Worm (Caenorhabditis elegans): ENCODE results near the gene acr-23.

The acr-23 gene

DNA sequence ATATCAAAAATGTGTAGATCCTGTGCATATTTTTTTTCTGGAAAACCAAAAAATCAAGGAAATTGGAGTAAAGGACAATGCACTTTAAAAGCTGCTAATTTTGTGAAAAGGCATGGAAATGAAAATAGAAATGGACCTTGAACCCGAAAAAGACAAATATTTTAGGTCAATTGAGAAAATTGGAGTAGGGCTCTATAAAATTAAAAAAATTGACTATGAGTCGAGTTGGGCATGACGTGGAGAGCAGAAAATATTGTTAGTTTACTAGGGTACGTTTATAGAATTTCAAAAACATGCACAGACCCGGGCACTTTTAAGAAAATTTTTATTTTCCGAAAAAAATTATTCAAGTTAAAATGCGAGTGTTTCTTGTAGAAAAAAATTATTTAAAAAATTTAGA is at the start of gene acr-23:
Gene acr-23, minus strand, starts transcription at position 101 of the 400 bp plus-strand sequence.
- TF ChIP-seq unc-62 (GFP tag; optimal IDR thresholded peaks at IDR 0.05) = no peak

ce11 chrV:3706893-3707292 is 47.5 kb upstream of the acr-23 start:
- no peak for TF ChIP-seq unc-62 (GFP tag; optimal IDR thresholded peaks at IDR 0.05)

DNA sequence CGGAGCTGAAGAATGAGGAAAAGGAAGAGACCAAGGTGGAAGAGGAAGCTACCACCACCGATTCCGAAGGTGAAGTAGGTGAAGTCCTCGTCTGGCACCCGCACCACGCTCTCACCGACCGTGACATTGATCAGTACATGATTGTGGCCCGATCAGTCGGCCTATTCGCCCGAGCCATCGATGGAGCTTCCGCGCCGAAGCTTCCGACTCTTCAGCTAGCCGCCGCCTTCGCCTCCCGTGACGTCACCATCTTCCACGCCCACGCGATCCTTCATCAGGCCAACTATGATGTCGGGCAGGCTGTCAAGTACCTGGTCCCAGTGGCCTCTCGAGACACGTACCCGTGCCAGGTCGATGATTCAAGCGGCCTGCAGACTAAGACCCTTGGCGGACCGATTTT is 46.8 kb upstream of the acr-23 start:
- TF ChIP-seq unc-62 (GFP tag; optimal IDR thresholded peaks at IDR 0.05) = no peak

DNA sequence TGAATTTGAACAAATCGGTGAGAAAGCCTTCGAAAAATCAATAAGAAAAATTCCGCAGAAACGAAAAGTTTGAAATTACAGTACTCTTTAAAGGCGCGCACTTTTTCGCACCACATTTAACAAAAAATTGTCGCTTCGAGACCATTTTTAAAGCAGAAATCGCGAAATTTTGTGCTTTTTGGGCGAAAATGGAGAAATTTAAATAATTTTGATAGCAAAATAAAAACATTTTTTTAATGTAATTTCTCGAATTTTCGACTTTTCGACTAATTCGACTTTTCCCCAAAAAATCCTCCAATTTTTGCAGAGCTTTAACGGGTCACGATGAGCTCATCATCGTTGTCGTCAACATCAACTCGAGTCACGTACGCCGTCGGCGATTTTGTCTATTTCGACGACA is 45.3 kb upstream of the acr-23 start, which contains the start of gene lin-40:
Gene lin-40, plus strand, starts transcription at position 301 of the 400 bp plus-strand sequence.
- TF ChIP-seq unc-62 (GFP tag; optimal IDR thresholded peaks at IDR 0.05) = no peak

ce11 chrV:3703888-3704287 is 44.5 kb upstream of the acr-23 start:
- no peak for TF ChIP-seq unc-62 (GFP tag; optimal IDR thresholded peaks at IDR 0.05)

DNA sequence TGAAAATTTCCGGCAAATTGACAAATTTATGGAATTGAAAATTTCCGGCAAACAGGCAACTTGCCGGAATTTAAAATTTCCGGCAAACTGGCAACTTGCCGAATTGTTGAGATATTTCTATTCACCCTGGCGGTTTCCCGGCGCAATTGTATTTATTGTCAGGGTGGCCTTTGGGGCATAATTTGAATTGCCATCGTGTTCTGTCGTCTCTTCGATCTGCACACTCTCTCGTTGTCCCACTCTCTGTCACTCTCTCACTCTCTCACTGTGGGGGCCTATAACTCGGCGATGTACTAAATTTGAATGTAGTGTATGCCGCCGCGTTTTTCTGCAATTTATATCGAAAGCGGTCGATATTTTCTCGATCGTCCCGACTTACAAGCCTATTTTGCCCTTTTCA is 43.6 kb upstream of the acr-23 start:
- no peak for TF ChIP-seq unc-62 (GFP tag; optimal IDR thresholded peaks at IDR 0.05)

- TF ChIP-seq unc-62 (GFP tag; optimal IDR thresholded peaks at IDR 0.05) = no peak
These were observed 39.1 kb upstream of the acr-23 start for ce11 chrV:3698497-3698896.

ce11 chrV:3697071-3697470 is 37.7 kb upstream of the acr-23 start:
- TF ChIP-seq unc-62 (GFP tag; optimal IDR thresholded peaks at IDR 0.05) = no peak

ce11 chrV:3695254-3695653 is 35.9 kb upstream of the acr-23 start:
- no peak for TF ChIP-seq unc-62 (GFP tag; optimal IDR thresholded peaks at IDR 0.05)

ce11 chrV:3693657-3694056 is 34.3 kb upstream of the acr-23 start:
- TF ChIP-seq unc-62 (GFP tag; optimal IDR thresholded peaks at IDR 0.05) = no peak

ce11 chrV:3692613-3693012 is 33.2 kb upstream of the acr-23 start:
- TF ChIP-seq unc-62 (GFP tag; optimal IDR thresholded peaks at IDR 0.05) = no peak

- TF ChIP-seq unc-62 (GFP tag; optimal IDR thresholded peaks at IDR 0.05) = no peak
These were observed 29.4 kb upstream of the acr-23 start for ce11 chrV:3688733-3689132.

- TF ChIP-seq unc-62 (GFP tag; optimal IDR thresholded peaks at IDR 0.05) = no peak
These were observed 27.5 kb upstream of the acr-23 start, which contains the start of gene unc-132 for ce11 chrV:3686899-3687298. Gene unc-132 (plus strand): TSS chrV:3687106.

- no peak for TF ChIP-seq unc-62 (GFP tag; optimal IDR thresholded peaks at IDR 0.05)
These were observed 26.9 kb upstream of the acr-23 start for ce11 chrV:3686292-3686691.

DNA sequence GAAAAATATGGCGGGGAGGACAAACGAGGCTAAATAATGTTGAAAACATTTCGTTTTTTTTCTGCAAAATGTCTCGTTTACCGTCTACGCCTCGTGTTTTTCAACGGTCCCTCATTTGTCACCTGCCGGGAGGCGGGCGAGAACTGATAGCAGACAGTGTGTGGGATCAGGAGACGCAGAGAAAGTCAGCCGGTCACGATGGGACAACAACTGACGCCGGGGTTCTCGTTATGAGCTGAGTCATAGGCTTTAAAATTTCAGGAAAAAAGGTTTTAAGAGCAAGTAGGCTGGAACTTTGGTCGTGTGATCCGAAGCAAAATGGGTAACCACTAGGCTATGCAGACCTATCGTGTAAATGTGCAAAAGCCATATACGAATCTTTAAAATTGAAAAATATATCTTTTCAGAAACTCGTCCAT is 26.4 kb upstream of the acr-23 start, which contains the start of gene W08A12.2:
Gene W08A12.2, minus strand, starts transcription at position 103 of the 419 bp plus-strand sequence.
- TF ChIP-seq unc-62 (GFP tag; optimal IDR thresholded peaks at IDR 0.05) = no peak

DNA sequence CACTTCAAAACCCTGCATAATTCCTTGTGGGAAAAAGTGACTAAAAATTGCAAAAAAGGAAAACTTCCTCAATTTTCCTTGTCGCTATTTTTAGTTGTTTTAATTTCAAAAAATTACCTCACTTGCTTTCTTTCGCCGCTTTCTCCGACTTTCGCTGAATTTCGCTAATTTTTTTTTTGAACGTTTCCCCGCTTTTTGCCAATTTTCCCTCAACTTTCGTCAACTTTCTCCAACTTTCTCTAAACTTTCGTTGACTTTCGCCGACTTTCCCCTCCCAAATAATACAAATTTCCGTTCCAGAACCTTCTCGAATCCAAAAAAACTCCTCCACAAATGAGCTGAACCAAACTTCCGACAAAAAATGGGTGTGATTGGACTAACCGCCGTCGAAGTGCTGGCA is 23.2 kb upstream of the acr-23 start, which contains the start of gene W08A12.3:
Gene W08A12.3, plus strand, starts transcription at position 301 of the 400 bp plus-strand sequence.
- no peak for TF ChIP-seq unc-62 (GFP tag; optimal IDR thresholded peaks at IDR 0.05)

DNA sequence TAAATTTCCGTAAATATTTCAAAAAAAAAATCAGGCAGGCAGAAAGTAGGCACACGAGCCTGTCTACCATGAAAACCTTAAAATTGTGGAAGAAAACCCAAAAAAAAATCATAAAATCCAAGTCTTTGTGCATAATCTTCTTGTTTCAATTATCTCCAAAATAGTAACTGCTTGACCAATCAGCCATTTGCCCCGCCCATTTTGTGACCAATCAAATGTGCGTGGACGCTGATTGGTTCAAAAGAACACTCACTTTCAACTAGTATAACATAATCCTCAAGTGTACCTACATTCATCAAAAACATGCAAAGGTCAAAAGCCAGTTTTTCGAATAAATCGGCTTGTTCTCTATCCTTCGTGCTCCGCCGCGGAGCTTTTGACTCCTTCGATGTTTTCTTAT is 19.1 kb upstream of the acr-23 start:
- no peak for TF ChIP-seq unc-62 (GFP tag; optimal IDR thresholded peaks at IDR 0.05)

- no peak for TF ChIP-seq unc-62 (GFP tag; optimal IDR thresholded peaks at IDR 0.05)
These were observed 17.8 kb upstream of the acr-23 start for ce11 chrV:3677212-3677611.

All from whole organism, dauer.